Fruit fly (Drosophila melanogaster) whole organism, adult: Measurements from ENCODE around the gene Mat89Ba.

Experiments
- Crg-1 ChIP-seq: fragments of 200-800 bp; sonication (Bioruptor generic); optimal IDR thresholded peaks from 2 replicates; lab custom pipeline; 2016; ENCODE audit warnings: missing biosample characterization, missing genetic modification characterization
- Hr96 ChIP-seq: fragments of 200-800 bp; sonication (Bioruptor generic); optimal IDR thresholded peaks from 2 replicates; lab custom pipeline; 2016; ENCODE audit warnings: missing biosample characterization, missing genetic modification characterization
- bab1 ChIP-seq: fragments of 200-800 bp; sonication (Bioruptor generic); optimal IDR thresholded peaks from 3 replicates; lab custom pipeline; 2019; ENCODE audit warnings: missing biosample characterization, mild to moderate bottlenecking, missing genetic modification characterization, moderate library complexity

- no peak for TF ChIP-seq Crg-1 (GFP tag; lab: Kevin White, UChicago)
- TF ChIP-seq Hr96 (GFP tag; lab: Kevin White, UChicago), result no peak
- TF ChIP-seq bab1, result no peak
Observed at dm6 chr3R:16282080-16282690, 10.0 kb upstream of the Mat89Ba start.
